Fruit fly (Drosophila melanogaster) whole organism, embryonic: Measurements from ENCODE around the gene CG3679.

Experiments used
- Abd-B ChIP-seq: fragments of 200-800 bp; sonication (Bioruptor generic); optimal IDR thresholded peaks from 2 replicates; lab custom pipeline; 2018; ENCODE audit warnings: missing biosample characterization, mild to moderate bottlenecking, missing genetic modification characterization, moderate library complexity
- B-H2 ChIP-seq: fragments of 200-800 bp; sonication (Bioruptor generic); optimal IDR thresholded peaks from 2 replicates; lab custom pipeline; 2018; ENCODE audit warnings: missing biosample characterization, mild to moderate bottlenecking, missing genetic modification characterization
- CG12104 ChIP-seq: fragments of 200-800 bp; sonication (Bioruptor generic); optimal IDR thresholded peaks from 3 replicates; lab custom pipeline; 2016; ENCODE audit warnings: missing biosample characterization, missing genetic modification characterization
- CG14050 ChIP-seq: fragments of 200-800 bp; sonication (Bioruptor generic); IDR thresholded peaks from 3 replicates; pipeline ENCODE4 v1.3.6; 2022; ENCODE audit warnings: missing biosample characterization, missing genetic modification characterization
- CG15514 ChIP-seq: fragments of 200-800 bp; sonication (Bioruptor generic); optimal IDR thresholded peaks from 3 replicates; lab custom pipeline; 2017; ENCODE audit warnings: missing biosample characterization, missing genetic modification characterization, mild to moderate bottlenecking, moderate library complexity, missing genetic modification reagents
- CG17328 ChIP-seq: fragments of 200-800 bp; sonication (Bioruptor generic); IDR thresholded peaks from 2 replicates; pipeline ENCODE4 v1.3.6; 2022; ENCODE audit warnings: missing biosample characterization, missing genetic modification characterization
- CG17359 ChIP-seq: fragments of 200-800 bp; sonication (Bioruptor generic); optimal IDR thresholded peaks from 3 replicates; lab custom pipeline; 2018; ENCODE audit warnings: missing biosample characterization, mild to moderate bottlenecking, missing genetic modification characterization, moderate library complexity
- CG30020 ChIP-seq: fragments of 200-800 bp; optimal IDR thresholded peaks from 2 replicates; lab custom pipeline; 2019; ENCODE audit warnings: missing biosample characterization, mild to moderate bottlenecking, missing genetic modification characterization, moderate library complexity
- CG32767 ChIP-seq: fragments of 200-800 bp; sonication (Bioruptor generic); IDR thresholded peaks from 2 replicates; pipeline ENCODE4 v1.3.6; 2022; ENCODE audit warnings: missing biosample characterization, missing genetic modification characterization
- CG3407 ChIP-seq: fragments of 200-800 bp; sonication (Bioruptor generic); optimal IDR thresholded peaks from 2 replicates; lab custom pipeline; 2018; ENCODE audit warnings: missing biosample characterization, mild to moderate bottlenecking, missing genetic modification characterization
- CG34376 ChIP-seq: fragments of 200-800 bp; sonication (Bioruptor generic); optimal IDR thresholded peaks from 2 replicates; lab custom pipeline; 2018; ENCODE audit warnings: missing biosample characterization, mild to moderate bottlenecking, missing genetic modification characterization
- CG4404 ChIP-seq: fragments of 200-800 bp; sonication (Bioruptor generic); IDR thresholded peaks from 2 replicates; pipeline ENCODE4 v1.3.6; 2022; ENCODE audit warnings: missing biosample characterization, missing genetic modification characterization
- CG5180 ChIP-seq: fragments of 200-800 bp; sonication (Bioruptor generic); optimal IDR thresholded peaks from 3 replicates; lab custom pipeline; 2017; ENCODE audit warnings: missing biosample characterization, missing genetic modification characterization, mild to moderate bottlenecking, moderate library complexity, missing genetic modification reagents
- CG7745 ChIP-seq: fragments of 200-800 bp; sonication (Bioruptor generic); optimal IDR thresholded peaks from 2 replicates; lab custom pipeline; 2018; ENCODE audit warnings: missing biosample characterization, mild to moderate bottlenecking, missing genetic modification characterization, moderate library complexity
- CG7786 ChIP-seq: fragments of 200-800 bp; sonication (Bioruptor generic); optimal IDR thresholded peaks from 2 replicates; lab custom pipeline; 2016; ENCODE audit warnings: missing biosample characterization, missing genetic modification characterization
- CG8944 ChIP-seq: fragments of 200-800 bp; sonication (Bioruptor generic); optimal IDR thresholded peaks from 3 replicates; lab custom pipeline; 2016; ENCODE audit warnings: missing biosample characterization, missing genetic modification characterization
- CHES-1-like ChIP-seq: fragments of 200-800 bp; sonication (Bioruptor generic); optimal IDR thresholded peaks from 2 replicates; lab custom pipeline; 2016; ENCODE audit warnings: missing biosample characterization, missing genetic modification characterization
- Camta ChIP-seq: fragments of 200-800 bp; sonication (Bioruptor generic); optimal IDR thresholded peaks from 2 replicates; lab custom pipeline; 2016; ENCODE audit warnings: missing biosample characterization, missing genetic modification characterization
- Ets65A ChIP-seq: fragments of 200-800 bp; sonication (Bioruptor generic); peaks from one replicate; lab custom pipeline; 2016; ENCODE audit warnings: missing biosample characterization, missing genetic modification characterization
- HLH3B ChIP-seq: fragments of 200-800 bp; sonication (Bioruptor generic); IDR thresholded peaks from 2 replicates; pipeline ENCODE4 v1.3.6; 2022; ENCODE audit warnings: missing biosample characterization, missing genetic modification characterization
- Hr3 ChIP-seq: fragments of 200-800 bp; sonication (Bioruptor generic); optimal IDR thresholded peaks from 3 replicates; lab custom pipeline; 2016; ENCODE audit warnings: missing biosample characterization, missing genetic modification characterization
- Lhr ChIP-seq: fragments of 200-800 bp; sonication (Bioruptor generic); optimal IDR thresholded peaks from 3 replicates; lab custom pipeline; 2017; ENCODE audit warnings: mild to moderate bottlenecking, missing biosample characterization, missing genetic modification reagents, missing genetic modification characterization
- MESR4 ChIP-seq: fragments of 200-800 bp; sonication (Bioruptor generic); optimal IDR thresholded peaks from 2 replicates; lab custom pipeline; 2018; ENCODE audit warnings: missing biosample characterization, mild to moderate bottlenecking, missing genetic modification characterization, moderate library complexity
- NC2α ChIP-seq: fragments of 200-800 bp; sonication (Bioruptor generic); optimal IDR thresholded peaks from 2 replicates; lab custom pipeline; 2016; ENCODE audit warnings: missing biosample characterization, missing genetic modification characterization
- NFAT ChIP-seq: fragments of 200-800 bp; sonication (Bioruptor generic); IDR thresholded peaks from 2 replicates; pipeline ENCODE4 v1.3.6; 2022; ENCODE audit warnings: missing biosample characterization, missing genetic modification characterization
- Scr ChIP-seq: fragments of 200-800 bp; sonication (Bioruptor generic); IDR thresholded peaks from 2 replicates; pipeline ENCODE4 v1.3.6; 2022; ENCODE audit warnings: missing biosample characterization, missing genetic modification characterization; ENCODE audit not compliant: partially characterized antibody
- Sry-β ChIP-seq: fragments of 200-800 bp; sonication (Bioruptor generic); optimal IDR thresholded peaks from 2 replicates; lab custom pipeline; 2018; ENCODE audit warnings: missing biosample characterization, mild to moderate bottlenecking, missing genetic modification characterization, moderate library complexity
- Vsx1 ChIP-seq: fragments of 200-800 bp; sonication (Bioruptor generic); optimal IDR thresholded peaks from 2 replicates; lab custom pipeline; 2017; ENCODE audit warnings: missing biosample characterization, mild to moderate bottlenecking, missing genetic modification characterization, missing genetic modification reagents
- Xrp1 ChIP-seq: fragments of 200-800 bp; sonication (Bioruptor generic); IDR thresholded peaks from 2 replicates; pipeline ENCODE4 v1.3.6; 2022; ENCODE audit warnings: missing biosample characterization, missing genetic modification characterization
- ab ChIP-seq: fragments of 200-800 bp; sonication (Bioruptor generic); optimal IDR thresholded peaks from 2 replicates; lab custom pipeline; 2016; ENCODE audit warnings: missing biosample characterization, missing genetic modification characterization
- ash1 ChIP-seq: fragments of 200-800 bp; sonication (Bioruptor generic); optimal IDR thresholded peaks from 2 replicates; lab custom pipeline; 2018; ENCODE audit warnings: missing biosample characterization, mild to moderate bottlenecking, missing genetic modification characterization
- bsh ChIP-seq, 2 experiments: fragments of 200-800 bp; sonication (Bioruptor generic); optimal IDR thresholded peaks; 2 replicates each; lab custom pipeline; 2017 to 2018; ENCODE audit warnings: mild to moderate bottlenecking in 2 of 2, missing biosample characterization in 2 of 2, missing genetic modification characterization in 2 of 2, moderate library complexity in 1 of 2
- cad ChIP-seq: fragments of >200 bp; optimal IDR thresholded peaks from 2 replicates; lab custom pipeline; 2017; ENCODE audit warnings: missing biosample characterization, missing genetic modification characterization
- cas ChIP-seq: fragments of 200-800 bp; sonication (Bioruptor generic); IDR thresholded peaks from 2 replicates; pipeline ENCODE4 v1.3.6; 2022; ENCODE audit warnings: missing biosample characterization, missing genetic modification characterization
- crol ChIP-seq: fragments of 200-800 bp; sonication (Bioruptor generic); IDR thresholded peaks from 2 replicates; pipeline ENCODE4 v1.3.6; 2022; ENCODE audit warnings: missing biosample characterization, missing genetic modification characterization
- da ChIP-seq: fragments of 200-800 bp; sonication (Bioruptor generic); optimal IDR thresholded peaks from 2 replicates; lab custom pipeline; 2016; ENCODE audit warnings: missing biosample characterization, missing genetic modification characterization
- dan ChIP-seq: fragments of 200-800 bp; sonication (Bioruptor generic); IDR thresholded peaks from 2 replicates; pipeline ENCODE4 v1.3.6; 2022; ENCODE audit warnings: missing biosample characterization, missing genetic modification characterization
- disco-r ChIP-seq: fragments of 200-800 bp; sonication (Bioruptor generic); optimal IDR thresholded peaks from 2 replicates; lab custom pipeline; 2016; ENCODE audit warnings: missing biosample characterization, missing genetic modification characterization
- dpn ChIP-seq, 2 experiments: fragments of 200-800 bp; sonication (Bioruptor generic); optimal IDR thresholded peaks; 3 replicates each; lab custom pipeline; 2016; ENCODE audit warnings: missing biosample characterization in 2 of 2, missing genetic modification characterization in 2 of 2
- gfzf ChIP-seq: fragments of 200-800 bp; sonication (Bioruptor generic); optimal IDR thresholded peaks from 2 replicates; lab custom pipeline; 2016; ENCODE audit warnings: missing biosample characterization, mild to moderate bottlenecking, missing genetic modification characterization, moderate library complexity
- ham ChIP-seq: fragments of 200-800 bp; sonication (Bioruptor generic); IDR thresholded peaks from 2 replicates; pipeline ENCODE4 v1.3.6; 2022; ENCODE audit warnings: missing biosample characterization, missing genetic modification characterization
- ind ChIP-seq: fragments of 200-800 bp; sonication (Bioruptor generic); optimal IDR thresholded peaks from 3 replicates; lab custom pipeline; 2016; ENCODE audit warnings: missing biosample characterization, missing genetic modification characterization
- inv ChIP-seq: fragments of 200-800 bp; sonication (Bioruptor generic); IDR thresholded peaks from 2 replicates; pipeline ENCODE4 v1.3.6; 2022; ENCODE audit warnings: missing biosample characterization, missing genetic modification characterization; ENCODE audit not compliant: partially characterized antibody
- ken ChIP-seq: fragments of 200-800 bp; sonication (Bioruptor generic); IDR thresholded peaks from 3 replicates; pipeline ENCODE4 v1.3.6; 2022; ENCODE audit warnings: missing biosample characterization, missing genetic modification characterization
- klu ChIP-seq: fragments of 200-800 bp; sonication (Bioruptor generic); IDR thresholded peaks from 2 replicates; pipeline ENCODE4 v1.3.6; 2022; ENCODE audit warnings: missing biosample characterization, missing genetic modification characterization
- kni ChIP-seq: fragments of 200-800 bp; sonication (Bioruptor generic); optimal IDR thresholded peaks from 3 replicates; lab custom pipeline; 2017; ENCODE audit warnings: mild to moderate bottlenecking, missing biosample characterization, missing genetic modification reagents, missing genetic modification characterization
- lola ChIP-seq, 3 experiments: fragments of >200 bp in 2 of 3; fragments of 200-800 bp in 1 of 3; sonication (Bioruptor generic) in 1 of 3; optimal IDR thresholded peaks; 2 replicates each; lab custom pipeline; 2017 to 2019; ENCODE audit warnings: missing biosample characterization in 3 of 3, missing genetic modification characterization in 3 of 3, mild to moderate bottlenecking in 1 of 3, moderate library complexity in 1 of 3
- oc ChIP-seq: fragments of 200-800 bp; sonication (Bioruptor generic); optimal IDR thresholded peaks from 2 replicates; lab custom pipeline; 2018; ENCODE audit warnings: missing biosample characterization, mild to moderate bottlenecking, missing genetic modification characterization, moderate library complexity
- pros ChIP-seq: fragments of 200-800 bp; sonication (Bioruptor generic); optimal IDR thresholded peaks from 3 replicates; lab custom pipeline; 2019; ENCODE audit warnings: missing biosample characterization, mild to moderate bottlenecking, missing genetic modification characterization, moderate library complexity
- zen2 ChIP-seq: fragments of 200-800 bp; sonication (Bioruptor generic); IDR thresholded peaks from 3 replicates; pipeline ENCODE4 v1.3.6; 2022; ENCODE audit warnings: missing biosample characterization, missing genetic modification characterization; ENCODE audit not compliant: partially characterized antibody

The CG3679 gene

DNA sequence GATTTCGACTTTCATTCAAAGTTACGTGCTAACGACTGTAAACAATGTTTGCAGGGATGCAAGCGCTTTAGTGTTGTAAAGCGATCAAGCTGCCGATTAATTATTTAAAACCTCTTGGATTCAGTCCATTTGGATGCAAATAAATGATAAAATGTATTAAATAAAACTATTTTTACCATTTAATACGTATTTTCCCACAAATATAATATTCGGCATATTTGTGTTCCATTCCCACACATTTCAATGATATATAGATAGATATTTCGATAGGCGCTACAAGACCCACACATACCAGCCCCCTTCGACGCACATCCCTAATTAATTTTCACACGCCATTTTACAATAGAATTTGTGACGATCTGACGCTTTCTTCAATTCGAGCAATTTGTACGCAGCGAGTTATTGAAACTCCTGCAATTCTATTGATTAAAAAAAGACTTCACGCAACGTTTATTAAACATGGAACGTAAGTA, 15.1 kb upstream of the CG3679 start, which contains the start of the genes CG32576 and caz (continued):
- 0 out of 2 replicates have a peak, but pooled peaks have one; percentile 20 for TF ChIP-seq CG32767 (GFP tag; lab: Robert Waterston, UW)
- TF ChIP-seq cad (GFP tag; lab: Kevin White, UChicago): no peak
- TF ChIP-seq CHES-1-like (GFP tag; lab: Kevin White, UChicago): no peak
- TF ChIP-seq klu: no peak
- TF ChIP-seq Sry-β (GFP tag; lab: Kevin White, UChicago): no peak
- peak; percentile 16 for TF ChIP-seq CG34376 (GFP tag; lab: Kevin White, UChicago)
- TF ChIP-seq cas: no peak
- no peak for TF ChIP-seq ash1
- no peak for TF ChIP-seq CG8944
- TF ChIP-seq Ets65A (GFP tag; lab: Kevin White, UChicago): peak; percentile 58
- peak; percentile 37 for TF ChIP-seq Hr3
- TF ChIP-seq CG17328 (GFP tag; lab: Robert Waterston, UW): no peak
- no peak for TF ChIP-seq ham (GFP tag; lab: Robert Waterston, UW)
- TF ChIP-seq pros: no peak
- TF ChIP-seq CG17359: no peak
- TF ChIP-seq zen2 (GFP tag; lab: Robert Waterston, UW): no peak; the same call in 2 of the 3 replicates
- TF ChIP-seq CG12104 (GFP tag; lab: Kevin White, UChicago): peak; percentile 24
- no peak for TF ChIP-seq NFAT (GFP tag; lab: Robert Waterston, UW)
- TF ChIP-seq ab (GFP tag; lab: Kevin White, UChicago): no peak
- TF ChIP-seq CG7745 (tag; lab: Kevin White, UChicago): no peak
- TF ChIP-seq bsh (GFP tag; optimal IDR thresholded peaks at IDR 0.05; lab: Kevin White, UChicago): peak in 1 of 2 experiments; percentile 21
- no peak; the same call in 1 of the 2 replicates for TF ChIP-seq CG4404 (GFP tag; lab: Robert Waterston, UW)
- no peak for TF ChIP-seq gfzf (GFP tag; lab: Kevin White, UChicago)
- TF ChIP-seq Scr: peak; percentile 76
- no peak for TF ChIP-seq Camta (GFP tag; lab: Kevin White, UChicago)
- peak in 1 of 2 experiments; percentile 43 for TF ChIP-seq dpn (GFP tag; optimal IDR thresholded peaks at IDR 0.05; lab: Kevin White, UChicago)
- TF ChIP-seq da (GFP tag; lab: Kevin White, UChicago): no peak
- peak; percentile 73 for TF ChIP-seq CG15514 (GFP tag; lab: Kevin White, UChicago)
- TF ChIP-seq crol (GFP tag; lab: Robert Waterston, UW): no peak
- TF ChIP-seq NC2α (GFP tag; lab: Kevin White, UChicago): no peak
- peak; percentile 36; the same call in 1 of the 2 replicates for TF ChIP-seq Xrp1 (GFP tag; lab: Robert Waterston, UW)
- TF ChIP-seq dan (GFP tag; lab: Robert Waterston, UW): no peak
- peak; percentile 9 for TF ChIP-seq Lhr (GFP tag; lab: Kevin White, UChicago)
- no peak for TF ChIP-seq kni
- TF ChIP-seq CG3407 (GFP tag; lab: Kevin White, UChicago): no peak
- TF ChIP-seq lola (GFP tag; optimal IDR thresholded peaks at IDR 0.05; lab: Kevin White, UChicago): peak in 1 of 3 experiments; percentile 1
- no peak for TF ChIP-seq CG14050 (GFP tag; lab: Robert Waterston, UW)
- no peak for TF ChIP-seq Abd-B
- peak; percentile 94 for TF ChIP-seq CG30020 (tag; lab: Kevin White, UChicago)
- TF ChIP-seq inv (GFP tag; lab: Robert Waterston, UW): peak; percentile 67; the same call in 1 of the 2 replicates
- TF ChIP-seq oc (tag; lab: Kevin White, UChicago): no peak
- TF ChIP-seq B-H2 (GFP tag; lab: Kevin White, UChicago): peak; percentile 52
- 0 out of 3 replicates have a peak, but pooled peaks have one; percentile 34 for TF ChIP-seq ken (GFP tag; lab: Robert Waterston, UW)
- TF ChIP-seq Vsx1 (GFP tag; lab: Kevin White, UChicago): no peak
- no peak for TF ChIP-seq HLH3B (GFP tag; lab: Robert Waterston, UW)
- no peak for TF ChIP-seq disco-r (GFP tag; lab: Kevin White, UChicago)
- peak; percentile 29 for TF ChIP-seq ind (GFP tag; lab: Kevin White, UChicago)
- no peak for TF ChIP-seq CG5180 (GFP tag; lab: Kevin White, UChicago)
- TF ChIP-seq CG7786 (GFP tag; lab: Kevin White, UChicago): no peak
- peak; percentile 85 for TF ChIP-seq MESR4 (GFP tag; lab: Kevin White, UChicago)
